Worm (Caenorhabditis elegans) whole organism, mixed stage, embryonic: ENCODE measurements around the gene spp-19.

Experiments
- M03D4.4 ChIP-seq: sonication (generic microtip); optimal IDR thresholded peaks from 2 replicates; lab custom pipeline; 2017; ENCODE audit warnings: mild to moderate bottlenecking, missing genetic modification characterization, missing compliant biosample characterization
- lin-13 ChIP-seq: fragments of 150-350 bp; optimal IDR thresholded peaks from 2 replicates; lab custom pipeline; 2014; ENCODE audit warnings: missing biosample characterization, missing genetic modification characterization
- lsy-2 ChIP-seq: fragments of 150-350 bp; optimal IDR thresholded peaks from 2 replicates; lab custom pipeline; 2014; ENCODE audit warnings: missing biosample characterization, missing genetic modification characterization
- mep-1 ChIP-seq: fragments of 150-350 bp; optimal IDR thresholded peaks from 2 replicates; lab custom pipeline; 2017; ENCODE audit warnings: missing biosample characterization, missing genetic modification reagents, missing genetic modification characterization, inconsistent platforms
- nhr-12 ChIP-seq: fragments of 150-350 bp; optimal IDR thresholded peaks from 2 replicates; lab custom pipeline; 2014; ENCODE audit warnings: missing biosample characterization, missing genetic modification characterization
- nhr-237 ChIP-seq: fragments of 150-350 bp; optimal IDR thresholded peaks from 2 replicates; lab custom pipeline; 2014; ENCODE audit warnings: missing biosample characterization, missing genetic modification characterization
- nhr-28 ChIP-seq: fragments of 150-350 bp; optimal IDR thresholded peaks from 2 replicates; lab custom pipeline; 2014; ENCODE audit warnings: missing biosample characterization, missing genetic modification characterization
- nhr-76 ChIP-seq: sonication (generic microtip); optimal IDR thresholded peaks from 2 replicates; lab custom pipeline; 2017; ENCODE audit warnings: missing biosample characterization, missing genetic modification characterization
- pha-4 ChIP-seq: fragments of 150-350 bp; optimal IDR thresholded peaks from 2 replicates; lab custom pipeline; 2018; ENCODE audit warnings: missing biosample characterization, missing genetic modification reagents, missing genetic modification characterization
- unc-62 ChIP-seq: fragments of 150-350 bp; optimal IDR thresholded peaks from 2 replicates; lab custom pipeline; 2014; ENCODE audit warnings: missing biosample characterization, missing genetic modification reagents, missing genetic modification characterization

DNA sequence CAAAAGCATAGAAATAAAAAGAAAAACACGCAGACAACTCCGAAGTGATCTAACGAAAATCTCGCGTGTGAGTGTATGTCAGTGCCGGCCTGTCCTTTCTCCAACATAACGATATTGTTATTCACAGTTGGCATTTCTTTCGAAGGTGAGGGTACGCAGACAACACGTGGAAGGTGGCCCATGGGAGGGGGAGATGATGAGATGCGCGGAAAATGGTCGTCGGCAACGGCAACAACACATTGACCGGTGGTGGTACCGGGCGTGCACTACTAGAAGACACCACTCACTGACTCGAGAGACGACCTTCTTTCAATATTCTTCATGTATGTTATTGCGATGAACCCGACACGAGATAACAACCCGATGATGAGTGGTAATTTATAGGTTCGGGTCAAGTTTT lies 16.5 kb downstream of the spp-19 start:
- TF ChIP-seq nhr-76 (tag; lab: Kevin White, UChicago) (no peak), lin-13 (tag; lab: Kevin White, UChicago) (no peak), lsy-2 (tag; lab: Kevin White, UChicago) (no peak), nhr-12 (tag; lab: Kevin White, UChicago) (no peak), mep-1 (tag; lab: Kevin White, UChicago) (no peak), pha-4 (no peak), M03D4.4 (tag; lab: Kevin White, UChicago) (no peak), unc-62 (GFP tag; lab: Kevin White, UChicago) (no peak), nhr-28 (tag; lab: Kevin White, UChicago) (no peak), nhr-237 (tag; lab: Kevin White, UChicago) (no peak)
